Fruit fly (Drosophila melanogaster): ENCODE measurements around the gene CG4199.

DNA sequence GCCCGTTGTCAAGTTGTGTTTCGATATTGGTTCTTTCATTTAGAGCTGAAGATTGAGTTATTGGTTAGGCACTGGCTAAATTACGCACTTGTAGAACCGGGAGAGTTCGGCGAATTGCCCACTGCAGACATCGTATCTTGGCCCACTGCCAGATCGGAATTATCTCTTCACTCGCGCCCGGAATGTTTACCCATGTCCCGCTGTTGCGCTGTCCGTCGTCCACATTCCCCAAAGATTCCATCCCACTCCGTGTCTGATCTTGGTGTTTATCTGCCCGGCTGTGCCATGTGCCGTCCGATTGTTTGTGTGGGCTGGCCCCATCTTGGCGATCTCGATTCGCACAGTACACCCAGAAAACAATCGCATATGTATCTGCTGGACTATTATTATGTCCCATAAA is 31.1 kb upstream of the CG4199 start:
- TF ChIP-seq toe (GFP tag; optimal IDR thresholded peaks at IDR 0.05) = no peak
- no peak for TF ChIP-seq CG7101 (tag; optimal IDR thresholded peaks at IDR 0.05)
- no peak for TF ChIP-seq CG5204 (GFP tag; optimal IDR thresholded peaks at IDR 0.05)
- TF ChIP-seq kay (GFP tag; ENCODE audit: borderline replicate concordance) = no peak
- no peak for TF ChIP-seq CG33017 (tag; optimal IDR thresholded peaks at IDR 0.05)
- TF ChIP-seq CG12768 (GFP tag; optimal IDR thresholded peaks at IDR 0.05) = no peak
- TF ChIP-seq pad (GFP tag; optimal IDR thresholded peaks at IDR 0.05) = no peak
- TF ChIP-seq tj (GFP tag; optimal IDR thresholded peaks at IDR 0.05) = no peak
- TF ChIP-seq Hr96 (GFP tag; optimal IDR thresholded peaks at IDR 0.05) = no peak

All from whole organism, adult.